Worm (Caenorhabditis elegans): ENCODE data around the gene bath-42.

ce11 chrIII:8124323-8124722 is 38.9 kb downstream of the bath-42 start:
- TF ChIP-seq elt-3 (tag; optimal IDR thresholded peaks at IDR 0.05) (no peak), M03D4.4 (tag; optimal IDR thresholded peaks at IDR 0.05) (no peak), nhr-76 (tag; optimal IDR thresholded peaks at IDR 0.05) (no peak), ztf-11 (tag; optimal IDR thresholded peaks at IDR 0.05) (no peak)

Measured in whole organism, mixed stage, embryonic.